Fruit fly (Drosophila melanogaster) S2 (cell line): ENCODE results near the gene TfIIEbeta.

Experiments used
- CG8478 ChIP-seq: fragments of >200 bp; optimal IDR thresholded peaks from 2 replicates; lab custom pipeline; 2018
- CTCF ChIP-seq, 2 experiments: fragments of >200 bp; optimal IDR thresholded peaks; 2 replicates each; lab custom pipeline; 2018

DNA sequence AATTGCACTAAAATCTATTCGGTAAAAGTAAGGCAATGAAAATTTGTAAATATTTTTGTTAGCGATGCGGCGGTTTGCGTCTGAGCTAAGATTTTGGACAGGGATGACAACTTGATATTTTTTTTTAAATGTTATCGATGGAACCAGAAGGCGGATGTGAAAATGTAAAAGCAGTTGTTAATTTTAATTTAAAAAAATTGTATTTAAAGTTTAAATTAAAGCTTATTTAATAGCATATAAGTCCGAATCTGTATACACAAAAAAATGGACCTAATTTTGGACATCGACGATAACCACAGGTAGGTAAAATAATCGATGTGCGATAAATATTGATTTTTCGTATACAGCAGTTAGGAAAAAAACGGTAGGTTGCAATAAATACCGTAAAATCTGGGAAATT, 24.5 kb upstream of the TfIIEbeta start, which contains the start of the genes CG11586 and VhaM9.7-a:
- TF ChIP-seq CG8478 (lab: Kevin White, UChicago) (no peak), CTCF (optimal IDR thresholded peaks at IDR 0.05; lab: Kevin White, UChicago) (no peak)
